Worm (Caenorhabditis elegans): Measurements from ENCODE around the gene F14H3.15.

ce11 chrV:16023559-16023958, 36.5 kb downstream of the F14H3.15 start:
- TF ChIP-seq hlh-12 (tag; optimal IDR thresholded peaks at IDR 0.05) = no peak
- TF ChIP-seq cebp-1 (GFP tag; IDR thresholded peaks at IDR 0.05) = no peak
- no peak for TF ChIP-seq cebp-1 (tag; optimal IDR thresholded peaks at IDR 0.05)
- TF ChIP-seq tlf-1 (GFP tag; optimal IDR thresholded peaks at IDR 0.05) = no peak
- TF ChIP-seq atf-7 (tag; optimal IDR thresholded peaks at IDR 0.05) = no peak
- TF ChIP-seq lag-1 (GFP tag; IDR thresholded peaks at IDR 0.05) = no peak
- TF ChIP-seq snpc-1.3 (tag; optimal IDR thresholded peaks at IDR 0.05; ENCODE audit: insufficient read depth) = no peak
- no peak for TF ChIP-seq nfya-1 (tag; optimal IDR thresholded peaks at IDR 0.05; ENCODE audit: borderline replicate concordance, insufficient read depth)
- TF ChIP-seq ama-1 (optimal IDR thresholded peaks at IDR 0.05) = no peak
- TF ChIP-seq ama-1 (GFP tag; optimal IDR thresholded peaks at IDR 0.05) = no peak
- no peak for TF ChIP-seq nhr-27 (tag; optimal IDR thresholded peaks at IDR 0.05)
- TF ChIP-seq fkh-3 (tag; optimal IDR thresholded peaks at IDR 0.05) = no peak
